Worm (Caenorhabditis elegans): Measurements from ENCODE around the gene T03E6.9.

T03E6.9 gene

ce11 chrV:16580424-16580823 lies 20.1 kb downstream of the T03E6.9 start, which contains the start of gene nhr-271:
nhr-271 (minus strand) TSS chrV:16580524.
- TF ChIP-seq F13C5.2 (tag; optimal IDR thresholded peaks at IDR 0.05) = no peak
- TF ChIP-seq scrt-1 (GFP tag; IDR thresholded peaks at IDR 0.05) = no peak
- no peak for TF ChIP-seq flt-1 (GFP tag; IDR thresholded peaks at IDR 0.05)
- no peak for TF ChIP-seq ceh-13 (GFP tag; optimal IDR thresholded peaks at IDR 0.05)
- TF ChIP-seq ets-7 (tag; optimal IDR thresholded peaks at IDR 0.05) = no peak
- TF ChIP-seq tbx-37 (GFP tag; conservative IDR thresholded peaks at IDR 0.05) = no peak
- no peak for TF ChIP-seq tbx-11 (GFP tag; IDR thresholded peaks at IDR 0.05)
- TF ChIP-seq hnd-1 (tag; optimal IDR thresholded peaks at IDR 0.05) = no peak
- no peak for TF ChIP-seq sea-1 (GFP tag; conservative IDR thresholded peaks at IDR 0.05)
- no peak for TF ChIP-seq B0310.2 (tag; optimal IDR thresholded peaks at IDR 0.05)
- no peak for TF ChIP-seq pes-1 (GFP tag; IDR thresholded peaks at IDR 0.05)

- TF ChIP-seq flt-1 (GFP tag; IDR thresholded peaks at IDR 0.05) (no peak), ama-1 (optimal IDR thresholded peaks at IDR 0.05) (no peak), scrt-1 (GFP tag; IDR thresholded peaks at IDR 0.05) (no peak), F13C5.2 (tag; optimal IDR thresholded peaks at IDR 0.05) (no peak), tra-4 (tag; optimal IDR thresholded peaks at IDR 0.05) (no peak), ets-7 (tag; optimal IDR thresholded peaks at IDR 0.05) (no peak), hmbx-1 (tag; optimal IDR thresholded peaks at IDR 0.05) (no peak), ceh-36 (tag; optimal IDR thresholded peaks at IDR 0.05) (no peak), ceh-13 (GFP tag; optimal IDR thresholded peaks at IDR 0.05) (no peak), aly-1 (tag; optimal IDR thresholded peaks at IDR 0.05) (no peak), pes-1 (GFP tag; IDR thresholded peaks at IDR 0.05) (no peak), hnd-1 (tag; optimal IDR thresholded peaks at IDR 0.05) (no peak), tbx-11 (GFP tag; IDR thresholded peaks at IDR 0.05) (no peak), hmg-4 (GFP tag; optimal IDR thresholded peaks at IDR 0.05) (no peak), B0310.2 (tag; optimal IDR thresholded peaks at IDR 0.05) (no peak), sea-1 (GFP tag; conservative IDR thresholded peaks at IDR 0.05) (no peak), tbx-37 (GFP tag; conservative IDR thresholded peaks at IDR 0.05) (no peak)
Observed at ce11 chrV:16575900-16576299, 24.6 kb downstream of the T03E6.9 start, which contains the start of gene str-151. str-151 (plus strand) TSS chrV:16576200.

- TF ChIP-seq ceh-13 (GFP tag; optimal IDR thresholded peaks at IDR 0.05) (no peak), hnd-1 (tag; optimal IDR thresholded peaks at IDR 0.05) (no peak), F13C5.2 (tag; optimal IDR thresholded peaks at IDR 0.05) (no peak), B0310.2 (tag; optimal IDR thresholded peaks at IDR 0.05) (no peak), ceh-36 (tag; optimal IDR thresholded peaks at IDR 0.05) (no peak), hmbx-1 (tag; optimal IDR thresholded peaks at IDR 0.05) (no peak), tra-4 (tag; optimal IDR thresholded peaks at IDR 0.05) (no peak), ets-7 (tag; optimal IDR thresholded peaks at IDR 0.05) (no peak), aly-1 (tag; optimal IDR thresholded peaks at IDR 0.05) (no peak), hmg-4 (GFP tag; optimal IDR thresholded peaks at IDR 0.05) (no peak), tbx-37 (GFP tag; conservative IDR thresholded peaks at IDR 0.05) (no peak), tbx-11 (GFP tag; IDR thresholded peaks at IDR 0.05) (no peak), flt-1 (GFP tag; IDR thresholded peaks at IDR 0.05) (no peak), ama-1 (optimal IDR thresholded peaks at IDR 0.05) (no peak), scrt-1 (GFP tag; IDR thresholded peaks at IDR 0.05) (no peak), pes-1 (GFP tag; IDR thresholded peaks at IDR 0.05) (no peak), sea-1 (GFP tag; conservative IDR thresholded peaks at IDR 0.05) (no peak)
Observed at ce11 chrV:16573168-16573567, 27.4 kb downstream of the T03E6.9 start, which contains the start of gene str-149. str-149 (plus strand) TSS chrV:16573468.

- TF ChIP-seq scrt-1 (GFP tag; IDR thresholded peaks at IDR 0.05) = no peak
- no peak for TF ChIP-seq ceh-13 (GFP tag; optimal IDR thresholded peaks at IDR 0.05)
- TF ChIP-seq pes-1 (GFP tag; IDR thresholded peaks at IDR 0.05) = no peak
- no peak for TF ChIP-seq B0310.2 (tag; optimal IDR thresholded peaks at IDR 0.05)
- TF ChIP-seq tbx-37 (GFP tag; conservative IDR thresholded peaks at IDR 0.05) = no peak
- no peak for TF ChIP-seq tra-4 (tag; optimal IDR thresholded peaks at IDR 0.05)
- no peak for TF ChIP-seq tbx-11 (GFP tag; IDR thresholded peaks at IDR 0.05)
- no peak for TF ChIP-seq hnd-1 (tag; optimal IDR thresholded peaks at IDR 0.05)
- TF ChIP-seq aly-1 (tag; optimal IDR thresholded peaks at IDR 0.05) = no peak
- TF ChIP-seq ama-1 (optimal IDR thresholded peaks at IDR 0.05) = no peak
- no peak for TF ChIP-seq flt-1 (GFP tag; IDR thresholded peaks at IDR 0.05)
- no peak for TF ChIP-seq ceh-36 (tag; optimal IDR thresholded peaks at IDR 0.05)
- TF ChIP-seq F13C5.2 (tag; optimal IDR thresholded peaks at IDR 0.05) = no peak
- TF ChIP-seq hmg-4 (GFP tag; optimal IDR thresholded peaks at IDR 0.05) = no peak
Observed at ce11 chrV:16570697-16571096, 29.8 kb downstream of the T03E6.9 start, which contains the start of gene nhr-233. nhr-233 (minus strand) TSS chrV:16570797.

ce11 chrV:16568056-16568455 lies 32.5 kb downstream of the T03E6.9 start:
- TF ChIP-seq pes-1 (GFP tag; IDR thresholded peaks at IDR 0.05) (no peak), hmg-4 (GFP tag; optimal IDR thresholded peaks at IDR 0.05) (no peak), scrt-1 (GFP tag; IDR thresholded peaks at IDR 0.05) (no peak), aly-1 (tag; optimal IDR thresholded peaks at IDR 0.05) (no peak), B0310.2 (tag; optimal IDR thresholded peaks at IDR 0.05) (no peak), ama-1 (optimal IDR thresholded peaks at IDR 0.05) (no peak), ceh-13 (GFP tag; optimal IDR thresholded peaks at IDR 0.05) (no peak), F13C5.2 (tag; optimal IDR thresholded peaks at IDR 0.05) (no peak), ceh-36 (tag; optimal IDR thresholded peaks at IDR 0.05) (no peak), hnd-1 (tag; optimal IDR thresholded peaks at IDR 0.05) (no peak), hmbx-1 (tag; optimal IDR thresholded peaks at IDR 0.05) (no peak), sea-1 (GFP tag; conservative IDR thresholded peaks at IDR 0.05) (no peak), flt-1 (GFP tag; IDR thresholded peaks at IDR 0.05) (no peak), ets-7 (tag; optimal IDR thresholded peaks at IDR 0.05) (no peak), tbx-11 (GFP tag; IDR thresholded peaks at IDR 0.05) (no peak), tbx-37 (GFP tag; conservative IDR thresholded peaks at IDR 0.05) (no peak), tra-4 (tag; optimal IDR thresholded peaks at IDR 0.05) (no peak)

ce11 chrV:16565639-16566038 lies 34.9 kb downstream of the T03E6.9 start, which contains the start of gene sru-45:
sru-45 (plus strand) TSS chrV:16565939.
- TF ChIP-seq tra-4 (tag; optimal IDR thresholded peaks at IDR 0.05) (no peak), ets-7 (tag; optimal IDR thresholded peaks at IDR 0.05) (no peak)

ce11 chrV:16552929-16553328 lies 47.6 kb downstream of the T03E6.9 start, which contains the start of gene Y32B12B.4:
Y32B12B.4 (plus strand) TSS chrV:16553327.
- no peak for TF ChIP-seq ceh-36 (tag; optimal IDR thresholded peaks at IDR 0.05)
- peak; percentile 49 for TF ChIP-seq hmg-4 (GFP tag; optimal IDR thresholded peaks at IDR 0.05)
- TF ChIP-seq hnd-1 (tag; optimal IDR thresholded peaks at IDR 0.05) = peak; percentile 13
- no peak for TF ChIP-seq hmbx-1 (tag; optimal IDR thresholded peaks at IDR 0.05)
- peak; percentile 92 for TF ChIP-seq pes-1 (GFP tag; IDR thresholded peaks at IDR 0.05)
- TF ChIP-seq tbx-37 (GFP tag; conservative IDR thresholded peaks at IDR 0.05) = peak; percentile 79
- peak; percentile 82 for TF ChIP-seq scrt-1 (GFP tag; IDR thresholded peaks at IDR 0.05)
- TF ChIP-seq ceh-13 (GFP tag; optimal IDR thresholded peaks at IDR 0.05) = peak; percentile 41
- TF ChIP-seq aly-1 (tag; optimal IDR thresholded peaks at IDR 0.05) = peak; percentile 16
- peak; percentile 5 for TF ChIP-seq B0310.2 (tag; optimal IDR thresholded peaks at IDR 0.05)
- TF ChIP-seq tbx-11 (GFP tag; IDR thresholded peaks at IDR 0.05) = peak; percentile 74
- TF ChIP-seq F13C5.2 (tag; optimal IDR thresholded peaks at IDR 0.05) = no peak
- no peak for TF ChIP-seq ama-1 (optimal IDR thresholded peaks at IDR 0.05)
- no peak for TF ChIP-seq flt-1 (GFP tag; IDR thresholded peaks at IDR 0.05)
- TF ChIP-seq sea-1 (GFP tag; conservative IDR thresholded peaks at IDR 0.05) = peak; percentile 54; the same call in 1 of the 2 replicates
- TF ChIP-seq tra-4 (tag; optimal IDR thresholded peaks at IDR 0.05) = no peak
- TF ChIP-seq ets-7 (tag; optimal IDR thresholded peaks at IDR 0.05) = peak; percentile 2
